Fruit fly (Drosophila melanogaster) whole organism, embryonic: Measurements from ENCODE around the gene CG33181.

Experiments used
- ATbp ChIP-seq: fragments of 200-800 bp; sonication (Bioruptor generic); optimal IDR thresholded peaks from 2 replicates; lab custom pipeline; 2017; ENCODE audit warnings: missing biosample characterization, mild to moderate bottlenecking, missing genetic modification characterization, missing genetic modification reagents
- BEAF-32 ChIP-seq: fragments of 200-800 bp; sonication (Bioruptor generic); optimal IDR thresholded peaks from 3 replicates; lab custom pipeline; 2017; ENCODE audit warnings: missing biosample characterization, missing genetic modification characterization, mild to moderate bottlenecking, moderate library complexity, missing genetic modification reagents
- CG10147 ChIP-seq: fragments of 200-800 bp; sonication (Bioruptor generic); optimal IDR thresholded peaks from 2 replicates; lab custom pipeline; 2019; ENCODE audit warnings: missing biosample characterization, mild to moderate bottlenecking, missing genetic modification characterization, moderate library complexity
- CG10267 ChIP-seq: fragments of 200-800 bp; sonication (Bioruptor generic); optimal IDR thresholded peaks from 2 replicates; lab custom pipeline; 2018; ENCODE audit warnings: missing biosample characterization, mild to moderate bottlenecking, missing genetic modification characterization, moderate library complexity
- CG11247 ChIP-seq: fragments of 200-800 bp; sonication (Bioruptor generic); IDR thresholded peaks from 2 replicates; pipeline ENCODE4 v1.3.6; 2022; ENCODE audit warnings: missing biosample characterization, missing genetic modification characterization
- CG12391 ChIP-seq: fragments of 200-800 bp; sonication (Bioruptor generic); optimal IDR thresholded peaks from 3 replicates; lab custom pipeline; 2018; ENCODE audit warnings: missing biosample characterization, mild to moderate bottlenecking, missing genetic modification characterization, moderate library complexity
- CG12659 ChIP-seq: fragments of 200-800 bp; sonication (Bioruptor generic); optimal IDR thresholded peaks from 3 replicates; lab custom pipeline; 2017; ENCODE audit warnings: mild to moderate bottlenecking, missing biosample characterization, missing genetic modification reagents, missing genetic modification characterization
- CG13287 ChIP-seq: fragments of 200-800 bp; sonication (Bioruptor generic); IDR thresholded peaks from 2 replicates; pipeline ENCODE4 v1.3.6; 2022; ENCODE audit warnings: missing biosample characterization, missing genetic modification characterization; ENCODE audit not compliant: partially characterized antibody
- CG14710 ChIP-seq: fragments of 200-800 bp; sonication (Bioruptor generic); optimal IDR thresholded peaks from 3 replicates; lab custom pipeline; 2019; ENCODE audit warnings: missing biosample characterization, mild to moderate bottlenecking, missing genetic modification characterization, moderate library complexity
- CG15514 ChIP-seq: fragments of 200-800 bp; sonication (Bioruptor generic); optimal IDR thresholded peaks from 3 replicates; lab custom pipeline; 2017; ENCODE audit warnings: missing biosample characterization, missing genetic modification characterization, mild to moderate bottlenecking, moderate library complexity, missing genetic modification reagents
- CG15601 ChIP-seq: fragments of 200-800 bp; sonication (Bioruptor generic); optimal IDR thresholded peaks from 3 replicates; lab custom pipeline; 2019; ENCODE audit warnings: missing biosample characterization, mild to moderate bottlenecking, missing genetic modification characterization, moderate library complexity
- CG1602 ChIP-seq: fragments of 200-800 bp; sonication (Bioruptor generic); optimal IDR thresholded peaks from 3 replicates; lab custom pipeline; 2016; ENCODE audit warnings: missing biosample characterization, missing genetic modification characterization
- CG17385 ChIP-seq: fragments of 200-800 bp; sonication (Bioruptor generic); optimal IDR thresholded peaks from 3 replicates; lab custom pipeline; 2018; ENCODE audit warnings: missing biosample characterization, mild to moderate bottlenecking, missing genetic modification characterization
- CG17829 ChIP-seq: fragments of 200-800 bp; optimal IDR thresholded peaks from 2 replicates; lab custom pipeline; 2019; ENCODE audit warnings: missing biosample characterization, mild to moderate bottlenecking, missing genetic modification characterization, moderate library complexity
- CG2116 ChIP-seq: fragments of 200-800 bp; sonication (Bioruptor generic); optimal IDR thresholded peaks from 3 replicates; lab custom pipeline; 2018; ENCODE audit warnings: missing biosample characterization, mild to moderate bottlenecking, missing genetic modification characterization
- CG2120 ChIP-seq: fragments of 200-800 bp; sonication (Bioruptor generic); optimal IDR thresholded peaks from 3 replicates; lab custom pipeline; 2016; ENCODE audit warnings: missing biosample characterization, missing genetic modification characterization
- CG32532 ChIP-seq: fragments of 200-800 bp; sonication (Bioruptor generic); IDR thresholded peaks from 2 replicates; pipeline ENCODE4 v1.3.6; 2022; ENCODE audit warnings: missing biosample characterization, missing genetic modification characterization
- CG34376 ChIP-seq: fragments of 200-800 bp; sonication (Bioruptor generic); optimal IDR thresholded peaks from 2 replicates; lab custom pipeline; 2018; ENCODE audit warnings: missing biosample characterization, mild to moderate bottlenecking, missing genetic modification characterization
- CG7556 ChIP-seq: fragments of 200-800 bp; sonication (Bioruptor generic); optimal IDR thresholded peaks from 2 replicates; lab custom pipeline; 2017; ENCODE audit warnings: missing biosample characterization, mild to moderate bottlenecking, missing genetic modification characterization
- CG9797 ChIP-seq: fragments of 200-800 bp; sonication (Bioruptor generic); optimal IDR thresholded peaks from 3 replicates; lab custom pipeline; 2018; ENCODE audit warnings: missing biosample characterization, mild to moderate bottlenecking, missing genetic modification characterization
- Camta ChIP-seq: fragments of 200-800 bp; sonication (Bioruptor generic); optimal IDR thresholded peaks from 2 replicates; lab custom pipeline; 2016; ENCODE audit warnings: missing biosample characterization, missing genetic modification characterization
- Dll ChIP-seq: fragments of 200-800 bp; sonication (Bioruptor generic); IDR thresholded peaks from 4 replicates; pipeline ENCODE4 v1.3.6; 2022; ENCODE audit warnings: missing biosample characterization, missing genetic modification characterization; ENCODE audit not compliant: partially characterized antibody
- Dp ChIP-seq: fragments of 200-800 bp; sonication (Bioruptor generic); optimal IDR thresholded peaks from 2 replicates; lab custom pipeline; 2018; ENCODE audit warnings: missing biosample characterization, mild to moderate bottlenecking, missing genetic modification characterization, moderate library complexity
- Dref ChIP-seq: fragments of 200-800 bp; sonication (Bioruptor generic); IDR thresholded peaks from 2 replicates; pipeline ENCODE4 v1.3.6; 2022; ENCODE audit warnings: missing biosample characterization, missing genetic modification characterization
- E2f2 ChIP-seq: fragments of 200-800 bp; sonication (Bioruptor generic); IDR thresholded peaks from 2 replicates; pipeline ENCODE4 v1.3.6; 2022; ENCODE audit warnings: missing biosample characterization, missing genetic modification characterization
- HLH3B ChIP-seq: fragments of 200-800 bp; sonication (Bioruptor generic); IDR thresholded peaks from 2 replicates; pipeline ENCODE4 v1.3.6; 2022; ENCODE audit warnings: missing biosample characterization, missing genetic modification characterization
- MBD-R2 ChIP-seq: fragments of 200-800 bp; sonication (Bioruptor generic); IDR thresholded peaks from 2 replicates; pipeline ENCODE4 v1.3.6; 2022; ENCODE audit warnings: missing biosample characterization, missing genetic modification characterization
- Pdp1 ChIP-seq, 2 experiments: fragments of 200-800 bp; sonication (Bioruptor generic); optimal IDR thresholded peaks; 3 replicates each; lab custom pipeline; 2016; ENCODE audit warnings: missing biosample characterization in 2 of 2, missing genetic modification characterization in 2 of 2, mild to moderate bottlenecking in 1 of 2, moderate library complexity in 1 of 2
- Usf ChIP-seq: fragments of 200-800 bp; sonication (Bioruptor generic); optimal IDR thresholded peaks from 2 replicates; lab custom pipeline; 2017; ENCODE audit warnings: missing genotype, missing biosample characterization, missing genetic modification characterization
- chm ChIP-seq: fragments of 200-800 bp; sonication (Bioruptor generic); IDR thresholded peaks from 2 replicates; pipeline ENCODE4 v1.3.6; 2022; ENCODE audit warnings: missing biosample characterization, missing genetic modification characterization
- dmrt11E ChIP-seq: fragments of 200-800 bp; sonication (Bioruptor generic); optimal IDR thresholded peaks from 3 replicates; lab custom pipeline; 2018; ENCODE audit warnings: missing biosample characterization, mild to moderate bottlenecking, missing genetic modification characterization, moderate library complexity
- ewg ChIP-seq: fragments of 200-800 bp; sonication (Bioruptor generic); optimal IDR thresholded peaks from 3 replicates; lab custom pipeline; 2017; ENCODE audit warnings: mild to moderate bottlenecking, missing biosample characterization, missing genetic modification reagents, missing genetic modification characterization
- exex ChIP-seq: fragments of 200-800 bp; sonication (Bioruptor generic); optimal IDR thresholded peaks from 4 replicates; lab custom pipeline; 2018; ENCODE audit warnings: missing biosample characterization, mild to moderate bottlenecking, missing genetic modification characterization, moderate library complexity
- gce ChIP-seq: fragments of 200-800 bp; sonication (Bioruptor generic); IDR thresholded peaks from 3 replicates; pipeline ENCODE4 v1.3.6; 2022; ENCODE audit warnings: missing biosample characterization, missing genetic modification characterization
- gfzf ChIP-seq: fragments of 200-800 bp; sonication (Bioruptor generic); optimal IDR thresholded peaks from 2 replicates; lab custom pipeline; 2016; ENCODE audit warnings: missing biosample characterization, mild to moderate bottlenecking, missing genetic modification characterization, moderate library complexity
- grn ChIP-seq: fragments of 200-800 bp; sonication (Bioruptor generic); optimal IDR thresholded peaks from 3 replicates; lab custom pipeline; 2017; ENCODE audit warnings: missing biosample characterization, missing genetic modification characterization
- lab ChIP-seq: fragments of 200-800 bp; sonication (Bioruptor generic); optimal IDR thresholded peaks from 3 replicates; lab custom pipeline; 2017; ENCODE audit warnings: missing biosample characterization, missing genetic modification characterization, mild to moderate bottlenecking, moderate library complexity, missing genetic modification reagents
- pho ChIP-seq: fragments of 200-800 bp; sonication (Bioruptor generic); optimal IDR thresholded peaks from 2 replicates; lab custom pipeline; 2016; ENCODE audit warnings: missing biosample characterization, missing genetic modification characterization
- pzg ChIP-seq: fragments of 200-800 bp; sonication (Bioruptor generic); optimal IDR thresholded peaks from 3 replicates; lab custom pipeline; 2018; ENCODE audit warnings: missing biosample characterization, mild to moderate bottlenecking, missing genetic modification characterization, moderate library complexity
- run ChIP-seq: fragments of 200-800 bp; sonication (Bioruptor generic); optimal IDR thresholded peaks from 3 replicates; lab custom pipeline; 2018; ENCODE audit warnings: missing biosample characterization, mild to moderate bottlenecking, missing genetic modification characterization
- sens ChIP-seq: fragments of 200-800 bp; sonication (Bioruptor generic); peaks from one replicate; lab custom pipeline; 2016; ENCODE audit warnings: missing biosample characterization, missing genetic modification characterization
- so ChIP-seq: fragments of 200-800 bp; sonication (Bioruptor generic); IDR thresholded peaks from 3 replicates; pipeline ENCODE4 v1.3.6; 2022; ENCODE audit warnings: missing biosample characterization, missing genetic modification characterization
- stwl ChIP-seq: fragments of 200-800 bp; sonication (Bioruptor generic); optimal IDR thresholded peaks from 3 replicates; lab custom pipeline; 2018; ENCODE audit warnings: missing biosample characterization, mild to moderate bottlenecking, missing genetic modification characterization, moderate library complexity
- trem ChIP-seq: fragments of 200-800 bp; optimal IDR thresholded peaks from 3 replicates; lab custom pipeline; 2019; ENCODE audit warnings: missing biosample characterization, mild to moderate bottlenecking, missing genetic modification characterization, moderate library complexity
- tup ChIP-seq: fragments of 200-800 bp; sonication (Bioruptor generic); optimal IDR thresholded peaks from 2 replicates; lab custom pipeline; 2016; ENCODE audit warnings: missing biosample characterization, mild to moderate bottlenecking, missing genetic modification characterization, moderate library complexity
- unc-4 ChIP-seq: fragments of 200-800 bp; sonication (Bioruptor generic); IDR thresholded peaks from 2 replicates; pipeline ENCODE4 v1.3.6; 2022; ENCODE audit warnings: missing biosample characterization, missing genetic modification characterization; ENCODE audit not compliant: partially characterized antibody
- usp ChIP-seq: fragments of >200 bp; optimal IDR thresholded peaks from 2 replicates; lab custom pipeline; 2017; ENCODE audit warnings: missing biosample characterization, missing genetic modification characterization
- yki ChIP-seq: fragments of >200 bp; optimal IDR thresholded peaks from 3 replicates; lab custom pipeline; 2018
- z ChIP-seq: fragments of 200-800 bp; sonication (Bioruptor generic); IDR thresholded peaks from 3 replicates; pipeline ENCODE4 v1.3.6; 2022; ENCODE audit warnings: missing biosample characterization, missing genetic modification characterization

CG33181 gene

dm6 chrX:8460686-8461085 lies 28.5 kb upstream of the CG33181 start, which contains the start of gene CG15347:
Gene CG15347, minus strand, starts transcription at chrX:8460898.
- TF ChIP-seq CG15514 (peak; percentile 90), chm (GFP tag; lab: Robert Waterston, UW) (peak; percentile 36; the same call in 1 of the 2 replicates), ATbp (GFP tag; lab: Kevin White, UChicago) (no peak), CG1602 (no peak), Pdp1 (GFP tag; optimal IDR thresholded peaks at IDR 0.05; lab: Kevin White, UChicago) (peak in 1 of 2 experiments; percentile 23), exex (tag; lab: Kevin White, UChicago) (peak; percentile 40), CG12391 (no peak), Usf (no peak), CG32532 (GFP tag; lab: Robert Waterston, UW) (no peak), CG34376 (GFP tag; lab: Kevin White, UChicago) (peak; percentile 34), ewg (GFP tag; lab: Kevin White, UChicago) (no peak), dmrt11E (tag; lab: Kevin White, UChicago) (no peak), E2f2 (GFP tag; lab: Robert Waterston, UW) (no peak), CG7556 (GFP tag; lab: Kevin White, UChicago) (no peak), tup (GFP tag; lab: Kevin White, UChicago) (no peak), CG17385 (GFP tag; lab: Kevin White, UChicago) (no peak), CG11247 (GFP tag; lab: Robert Waterston, UW) (no peak), z (GFP tag; lab: Robert Waterston, UW) (0 out of 3 replicates have a peak, but pooled peaks have one; percentile 36), run (tag; lab: Kevin White, UChicago) (no peak), Camta (GFP tag; lab: Kevin White, UChicago) (no peak), lab (GFP tag; lab: Kevin White, UChicago) (peak; percentile 10), grn (GFP tag; lab: Kevin White, UChicago) (peak; percentile 9)

- TF ChIP-seq unc-4: 0 out of 2 replicates have a peak, but pooled peaks have one; percentile 26
- peak; percentile 64 for TF ChIP-seq gfzf (GFP tag; lab: Kevin White, UChicago)
- no peak for TF ChIP-seq pho (GFP tag; lab: Kevin White, UChicago)
- TF ChIP-seq CG2120 (GFP tag; lab: Kevin White, UChicago): no peak
- peak; percentile 2 for TF ChIP-seq CG17829 (tag; lab: Kevin White, UChicago)
- TF ChIP-seq CG9797 (GFP tag; lab: Kevin White, UChicago): no peak
- TF ChIP-seq trem (tag; lab: Kevin White, UChicago): peak; percentile 39
- TF ChIP-seq CG10147: peak; percentile 31
- TF ChIP-seq HLH3B (GFP tag; lab: Robert Waterston, UW): no peak
- TF ChIP-seq CG2116 (GFP tag; lab: Kevin White, UChicago): peak; percentile 39
- TF ChIP-seq MBD-R2: peak; percentile 36; the same call in 1 of the 2 replicates
- TF ChIP-seq Dp (GFP tag; lab: Kevin White, UChicago): peak; percentile 85
- TF ChIP-seq CG10267 (tag; lab: Kevin White, UChicago): peak; percentile 7
- 0 out of 4 replicates have a peak, but pooled peaks have one; percentile 47 for TF ChIP-seq Dll
- peak; percentile 64 for TF ChIP-seq stwl (tag; lab: Kevin White, UChicago)
- TF ChIP-seq CG13287: peak; percentile 37; the same call in 1 of the 2 replicates
- TF ChIP-seq pzg (GFP tag; lab: Kevin White, UChicago): peak; percentile 31
- TF ChIP-seq sens: no peak
- peak; percentile 23 for TF ChIP-seq BEAF-32
- TF ChIP-seq Dref (GFP tag; lab: Robert Waterston, UW): peak; percentile 60
- TF ChIP-seq usp (GFP tag; lab: Kevin White, UChicago): no peak
- no peak for TF ChIP-seq yki (lab: Kevin White, UChicago)
- peak; percentile 10 for TF ChIP-seq CG12659 (GFP tag; lab: Kevin White, UChicago)
- 0 out of 3 replicates have a peak, but pooled peaks have one; percentile 20 for TF ChIP-seq so
- peak; percentile 67 for TF ChIP-seq CG14710 (tag; lab: Kevin White, UChicago)
- no peak for TF ChIP-seq CG15601
- no peak for TF ChIP-seq gce (GFP tag; lab: Robert Waterston, UW)
- peak; percentile 90 for TF ChIP-seq E2f2 (GFP tag; lab: Robert Waterston, UW)
These were observed 28.0 kb upstream of the CG33181 start, which contains the start of gene Es2 for dm6 chrX:8461147-8461546. Gene Es2, plus strand, starts transcription at chrX:8461479.
